Worm (Caenorhabditis elegans) whole organism, L3 larva: ENCODE measurements around the gene Y40B10B.1.
A peak's percentile ranks its signal among the peaks of the same experiment; 100 is the strongest.

ENCODE experiments used
- ZK546.5 ChIP-seq: sonication (generic microtip); optimal IDR thresholded peaks from 2 replicates; lab custom pipeline; 2017; ENCODE audit warnings: missing biosample characterization, missing genetic modification characterization
- aly-2 ChIP-seq: fragments of 150-350 bp; optimal IDR thresholded peaks from 2 replicates; lab custom pipeline; 2014; ENCODE audit warnings: missing biosample characterization, missing genetic modification characterization
- ceh-16 ChIP-seq: sonication (generic microtip); optimal IDR thresholded peaks from 2 replicates; lab custom pipeline; 2017; ENCODE audit warnings: missing biosample characterization, missing genetic modification characterization
- ceh-28 ChIP-seq: fragments of 150-350 bp; optimal IDR thresholded peaks from 2 replicates; lab custom pipeline; 2014; ENCODE audit warnings: missing biosample characterization, missing genetic modification reagents, missing genetic modification characterization
- ceh-82 ChIP-seq: fragments of 150-350 bp; optimal IDR thresholded peaks from 2 replicates; lab custom pipeline; 2014; ENCODE audit warnings: missing biosample characterization, missing genetic modification characterization
- daf-12 ChIP-seq: fragments of 150-350 bp; optimal IDR thresholded peaks from 2 replicates; lab custom pipeline; 2014; ENCODE audit warnings: missing biosample characterization, missing genetic modification reagents, missing genetic modification characterization
- egl-5 ChIP-seq: fragments of 150-350 bp; optimal IDR thresholded peaks from 2 replicates; lab custom pipeline; 2017; ENCODE audit warnings: missing biosample characterization, missing genetic modification reagents, missing genetic modification characterization, inconsistent platforms
- elt-1 ChIP-seq: fragments of 150-350 bp; optimal IDR thresholded peaks from 2 replicates; lab custom pipeline; 2014; ENCODE audit warnings: missing biosample characterization, missing genetic modification characterization
- elt-3 ChIP-seq, 3 experiments: fragments of 150-350 bp in 1 of 3; sonication (generic microtip) in 2 of 3; optimal IDR thresholded peaks; 2 replicates in 2 of 3; 4 replicates in 1 of 3; lab custom pipeline; 2014 to 2017; ENCODE audit warnings: missing biosample characterization in 3 of 3, missing genetic modification characterization in 3 of 3
- fkh-10 ChIP-seq: sonication (generic microtip); optimal IDR thresholded peaks from 2 replicates; lab custom pipeline; 2017; ENCODE audit warnings: missing biosample characterization, missing genetic modification reagents, missing genetic modification characterization
- fkh-2 ChIP-seq: fragments of 150-350 bp; optimal IDR thresholded peaks from 2 replicates; lab custom pipeline; 2014; ENCODE audit warnings: missing biosample characterization, missing genetic modification reagents, missing genetic modification characterization
- fos-1 ChIP-seq: fragments of 150-350 bp; optimal IDR thresholded peaks from 2 replicates; lab custom pipeline; 2014; ENCODE audit warnings: missing biosample characterization, missing genetic modification characterization
- hmg-11 ChIP-seq: sonication (generic microtip); optimal IDR thresholded peaks from 2 replicates; lab custom pipeline; 2016; ENCODE audit warnings: missing genetic modification characterization, missing compliant biosample characterization
- jun-1 ChIP-seq: fragments of 150-350 bp; optimal IDR thresholded peaks from 2 replicates; lab custom pipeline; 2014; ENCODE audit warnings: missing biosample characterization, missing genetic modification reagents, missing genetic modification characterization
- lin-15B ChIP-seq: fragments of 150-350 bp; optimal IDR thresholded peaks from 2 replicates; lab custom pipeline; 2014; ENCODE audit warnings: missing biosample characterization, missing genetic modification characterization
- lin-39 ChIP-seq: fragments of 150-350 bp; optimal IDR thresholded peaks from 2 replicates; lab custom pipeline; 2018; ENCODE audit warnings: missing biosample characterization, missing genetic modification reagents, missing genetic modification characterization
- mdl-1 ChIP-seq: fragments of 150-350 bp; optimal IDR thresholded peaks from 2 replicates; lab custom pipeline; 2014; ENCODE audit warnings: missing biosample characterization, missing genetic modification characterization
- nfya-1 ChIP-seq: sonication (generic microtip); optimal IDR thresholded peaks from 2 replicates; lab custom pipeline; 2017; ENCODE audit warnings: missing genetic modification characterization, mild to moderate bottlenecking, missing compliant biosample characterization, antibody characterized with exemption, moderate library complexity; ENCODE audit not compliant: insufficient read depth
- nhr-11 ChIP-seq: fragments of 150-350 bp; optimal IDR thresholded peaks from 2 replicates; lab custom pipeline; 2014; ENCODE audit warnings: missing biosample characterization, missing genetic modification characterization
- nhr-23 ChIP-seq: fragments of 150-350 bp; optimal IDR thresholded peaks from 2 replicates; lab custom pipeline; 2014; ENCODE audit warnings: missing biosample characterization, missing genetic modification reagents, missing genetic modification characterization
- nhr-28 ChIP-seq: fragments of 150-350 bp; optimal IDR thresholded peaks from 2 replicates; lab custom pipeline; 2014; ENCODE audit warnings: missing biosample characterization, missing genetic modification characterization
- nhr-43 ChIP-seq: sonication (generic microtip); optimal IDR thresholded peaks from 2 replicates; lab custom pipeline; 2016; ENCODE audit warnings: mild to moderate bottlenecking, missing genetic modification characterization, missing compliant biosample characterization; ENCODE audit not compliant: poor library complexity, severe bottlenecking
- nhr-67 ChIP-seq: fragments of 150-350 bp; optimal IDR thresholded peaks from 2 replicates; lab custom pipeline; 2014; ENCODE audit warnings: missing biosample characterization, missing genetic modification characterization
- nhr-76 ChIP-seq: fragments of 150-350 bp; sonication (generic microtip); optimal IDR thresholded peaks from 5 replicates; lab custom pipeline; 2014; ENCODE audit warnings: missing biosample characterization, missing genetic modification characterization
- nhr-77 ChIP-seq: fragments of 150-350 bp; optimal IDR thresholded peaks from 2 replicates; lab custom pipeline; 2014; ENCODE audit warnings: missing biosample characterization, missing genetic modification characterization
- pha-4 ChIP-seq: fragments of 150-350 bp; optimal IDR thresholded peaks from 2 replicates; lab custom pipeline; 2014; ENCODE audit warnings: missing biosample characterization, missing genetic modification reagents, missing genetic modification characterization
- sea-2 ChIP-seq: fragments of 150-350 bp; sonication (generic microtip); optimal IDR thresholded peaks from 4 replicates; lab custom pipeline; 2014; ENCODE audit warnings: missing biosample characterization, missing genetic modification reagents, missing genetic modification characterization
- skn-1 ChIP-seq: fragments of 150-350 bp; optimal IDR thresholded peaks from 2 replicates; lab custom pipeline; 2014; ENCODE audit warnings: missing biosample characterization, missing genetic modification characterization
- snpc-4 ChIP-seq: fragments of 150-350 bp; optimal IDR thresholded peaks from 2 replicates; lab custom pipeline; 2014; ENCODE audit warnings: missing biosample characterization, missing genetic modification characterization
- tbx-2 ChIP-seq: sonication (generic microtip); optimal IDR thresholded peaks from 2 replicates; lab custom pipeline; 2016; ENCODE audit warnings: mild to moderate bottlenecking, missing genetic modification characterization, missing compliant biosample characterization
- unc-39 ChIP-seq: sonication (generic microtip); optimal IDR thresholded peaks from 4 replicates; lab custom pipeline; 2017; ENCODE audit warnings: missing biosample characterization, missing genetic modification characterization
- unc-62 ChIP-seq: fragments of 150-350 bp; sonication (generic microtip); optimal IDR thresholded peaks from 4 replicates; lab custom pipeline; 2014; ENCODE audit warnings: missing biosample characterization, missing genetic modification reagents, missing genetic modification characterization
- ztf-11 ChIP-seq: fragments of 150-350 bp; optimal IDR thresholded peaks from 2 replicates; lab custom pipeline; 2014; ENCODE audit warnings: missing biosample characterization, missing genetic modification characterization
- ztf-4 ChIP-seq: fragments of 150-350 bp; optimal IDR thresholded peaks from 2 replicates; lab custom pipeline; 2014; ENCODE audit warnings: missing biosample characterization, missing genetic modification characterization

The Y40B10B.1 gene

ce11 chrV:1943465-1943864 lies 17.9 kb downstream of the Y40B10B.1 start (continued):
- TF ChIP-seq hmg-11 (tag; lab: Kevin White, UChicago) (peak; percentile 73), nhr-67 (tag; lab: Kevin White, UChicago) (no peak), aly-2 (no peak), jun-1 (tag; lab: Kevin White, UChicago) (no peak), egl-5 (tag; lab: Kevin White, UChicago) (no peak), ZK546.5 (tag; lab: Kevin White, UChicago) (no peak), elt-1 (tag; lab: Kevin White, UChicago) (no peak), pha-4 (tag; lab: Kevin White, UChicago) (no peak)
- TF ChIP-seq, all 47 proteins: peak for 8

- TF ChIP-seq sea-2 (GFP tag; lab: Kevin White, UChicago): no peak
- peak; percentile 81 for TF ChIP-seq fkh-10 (GFP tag; lab: Kevin White, UChicago)
- TF ChIP-seq hmg-11 (tag; lab: Kevin White, UChicago): peak; percentile 5
- TF ChIP-seq aly-2: no peak
- TF ChIP-seq fos-1 (tag; lab: Kevin White, UChicago): no peak
- TF ChIP-seq mdl-1 (tag; lab: Kevin White, UChicago): no peak
- no peak for TF ChIP-seq nhr-43
- TF ChIP-seq lin-39 (tag; lab: Kevin White, UChicago): peak; percentile 35
- peak; percentile 90 for TF ChIP-seq nfya-1 (tag; lab: Kevin White, UChicago)
- no peak for TF ChIP-seq fkh-2 (tag; lab: Kevin White, UChicago)
- no peak for TF ChIP-seq jun-1 (tag; lab: Kevin White, UChicago)
- TF ChIP-seq tbx-2 (tag; lab: Kevin White, UChicago): no peak
- TF ChIP-seq ceh-28 (tag; lab: Kevin White, UChicago): no peak
Observed at ce11 chrV:1940472-1941221, 20.7 kb downstream of the Y40B10B.1 start.

ce11 chrV:1937963-1938362 lies 23.4 kb downstream of the Y40B10B.1 start, which contains the start of gene glb-25:
TSS of gene glb-25 (plus strand) at chrV:1938263.
- no peak for TF ChIP-seq nhr-11 (tag; lab: Kevin White, UChicago)
- TF ChIP-seq lin-39 (tag; lab: Kevin White, UChicago): no peak
- no peak for TF ChIP-seq nfya-1 (tag; lab: Kevin White, UChicago)
- TF ChIP-seq nhr-28: no peak
- TF ChIP-seq fos-1 (tag; lab: Kevin White, UChicago): no peak
- no peak for TF ChIP-seq skn-1
- TF ChIP-seq ceh-28 (tag; lab: Kevin White, UChicago): no peak
- TF ChIP-seq daf-12 (tag; lab: Kevin White, UChicago): no peak
- TF ChIP-seq snpc-4: no peak
- no peak for TF ChIP-seq ztf-11 (tag; lab: Kevin White, UChicago)

- TF ChIP-seq nhr-28 (no peak), elt-3 (tag; optimal IDR thresholded peaks at IDR 0.05; lab: Kevin White, UChicago) (no peak), nhr-77 (tag; lab: Kevin White, UChicago) (no peak), nhr-23 (no peak), nhr-43 (no peak), mdl-1 (tag; lab: Kevin White, UChicago) (no peak), hmg-11 (tag; lab: Kevin White, UChicago) (no peak), nfya-1 (tag; lab: Kevin White, UChicago) (no peak), ceh-82 (tag; lab: Kevin White, UChicago) (no peak), daf-12 (tag; lab: Kevin White, UChicago) (no peak), ztf-11 (tag; lab: Kevin White, UChicago) (no peak), lin-15B (no peak), unc-62 (no peak), unc-39 (tag; lab: Kevin White, UChicago) (no peak), fkh-10 (GFP tag; lab: Kevin White, UChicago) (no peak), ztf-4 (tag; lab: Kevin White, UChicago) (no peak)
Observed at ce11 chrV:1935494-1935893, 25.9 kb downstream of the Y40B10B.1 start.

ce11 chrV:1928473-1928872 lies 32.9 kb downstream of the Y40B10B.1 start:
- no peak for TF ChIP-seq nhr-67 (tag; lab: Kevin White, UChicago)
- no peak for TF ChIP-seq skn-1
- no peak for TF ChIP-seq nhr-76 (tag; lab: Kevin White, UChicago)
- TF ChIP-seq ceh-16 (tag; lab: Kevin White, UChicago): no peak
